Fruit fly (Drosophila melanogaster) whole organism, embryonic: ENCODE data around the gene Noa36.

ENCODE experiments used
- Antp ChIP-seq: fragments of 200-800 bp; sonication (Bioruptor generic); optimal IDR thresholded peaks from 3 replicates; lab custom pipeline; 2016; ENCODE audit warnings: missing biosample characterization, missing genetic modification characterization
- Bteb2 ChIP-seq: fragments of 200-800 bp; sonication (Bioruptor generic); optimal IDR thresholded peaks from 2 replicates; lab custom pipeline; 2016; ENCODE audit warnings: missing biosample characterization, missing genetic modification characterization
- CG10209 ChIP-seq: fragments of 200-800 bp; sonication (Bioruptor generic); optimal IDR thresholded peaks from 3 replicates; lab custom pipeline; 2017; ENCODE audit warnings: missing biosample characterization, mild to moderate bottlenecking, missing genetic modification characterization, missing genetic modification reagents
- CG10274 ChIP-seq: fragments of 200-800 bp; sonication (Bioruptor generic); optimal IDR thresholded peaks from 3 replicates; lab custom pipeline; 2017; ENCODE audit warnings: missing biosample characterization, mild to moderate bottlenecking, missing genetic modification characterization
- CG10979 ChIP-seq: fragments of 200-800 bp; sonication (Bioruptor generic); optimal IDR thresholded peaks from 2 replicates; lab custom pipeline; 2018; ENCODE audit warnings: missing biosample characterization, mild to moderate bottlenecking, missing genetic modification characterization, moderate library complexity
- CG11398 ChIP-seq: fragments of 200-800 bp; sonication (Bioruptor generic); optimal IDR thresholded peaks from 2 replicates; lab custom pipeline; 2016; ENCODE audit warnings: missing biosample characterization, missing genetic modification characterization
- CG12659 ChIP-seq: fragments of 200-800 bp; sonication (Bioruptor generic); optimal IDR thresholded peaks from 3 replicates; lab custom pipeline; 2017; ENCODE audit warnings: mild to moderate bottlenecking, missing biosample characterization, missing genetic modification reagents, missing genetic modification characterization
- CG13123 ChIP-seq: fragments of 200-800 bp; sonication (Bioruptor generic); optimal IDR thresholded peaks from 2 replicates; lab custom pipeline; 2016; ENCODE audit warnings: missing biosample characterization, missing genetic modification characterization
- CG13287 ChIP-seq: fragments of 200-800 bp; sonication (Bioruptor generic); IDR thresholded peaks from 2 replicates; pipeline ENCODE4 v1.3.6; 2022; ENCODE audit warnings: missing biosample characterization, missing genetic modification characterization; ENCODE audit not compliant: partially characterized antibody
- CG14667 ChIP-seq: fragments of 200-800 bp; sonication (Bioruptor generic); IDR thresholded peaks from 2 replicates; pipeline ENCODE4 v1.3.6; 2022; ENCODE audit warnings: missing biosample characterization, missing genetic modification characterization
- CG15696 ChIP-seq: fragments of 200-800 bp; sonication (Bioruptor generic); optimal IDR thresholded peaks from 2 replicates; lab custom pipeline; 2019; ENCODE audit warnings: missing biosample characterization, mild to moderate bottlenecking, missing genetic modification characterization, moderate library complexity
- CG16863 ChIP-seq: fragments of 200-800 bp; sonication (Bioruptor generic); optimal IDR thresholded peaks from 3 replicates; lab custom pipeline; 2016; ENCODE audit warnings: missing biosample characterization, missing genetic modification characterization
- CG18262 ChIP-seq: fragments of 200-800 bp; optimal IDR thresholded peaks from 3 replicates; lab custom pipeline; 2019; ENCODE audit warnings: missing biosample characterization, mild to moderate bottlenecking, missing genetic modification characterization, moderate library complexity
- CG2199 ChIP-seq: fragments of 200-800 bp; sonication (Bioruptor generic); IDR thresholded peaks from 3 replicates; pipeline ENCODE4 v1.3.6; 2022; ENCODE audit warnings: missing biosample characterization, missing genetic modification characterization
- CG2202 ChIP-seq: fragments of 200-800 bp; sonication (Bioruptor generic); optimal IDR thresholded peaks from 2 replicates; lab custom pipeline; 2018; ENCODE audit warnings: missing biosample characterization, mild to moderate bottlenecking, missing genetic modification characterization
- CG30020 ChIP-seq: fragments of 200-800 bp; optimal IDR thresholded peaks from 2 replicates; lab custom pipeline; 2019; ENCODE audit warnings: missing biosample characterization, mild to moderate bottlenecking, missing genetic modification characterization, moderate library complexity
- CG3065 ChIP-seq: fragments of 200-800 bp; sonication (Bioruptor generic); optimal IDR thresholded peaks from 2 replicates; lab custom pipeline; 2016; ENCODE audit warnings: missing biosample characterization, missing genetic modification characterization
- CG31441 ChIP-seq: fragments of 200-800 bp; sonication (Bioruptor generic); IDR thresholded peaks from 2 replicates; pipeline ENCODE4 v1.3.6; 2022; ENCODE audit warnings: missing biosample characterization, missing genetic modification characterization
- CG33557 ChIP-seq: fragments of 200-800 bp; sonication (Bioruptor generic); optimal IDR thresholded peaks from 2 replicates; lab custom pipeline; 2019; ENCODE audit warnings: missing biosample characterization, mild to moderate bottlenecking, missing genetic modification characterization, moderate library complexity
- CG3726 ChIP-seq: fragments of 200-800 bp; sonication (Bioruptor generic); IDR thresholded peaks from 3 replicates; pipeline ENCODE4, ENCODE4 v1.3.6; 2022; ENCODE audit warnings: missing biosample characterization, missing genetic modification characterization
- CG42726 ChIP-seq: fragments of 200-800 bp; sonication (Bioruptor generic); IDR thresholded peaks from 2 replicates; pipeline ENCODE4 v1.3.6; 2022; ENCODE audit warnings: missing biosample characterization, missing genetic modification characterization; ENCODE audit not compliant: partially characterized antibody
- CG43689 ChIP-seq: fragments of 200-800 bp; sonication (Bioruptor generic); IDR thresholded peaks from 2 replicates; pipeline ENCODE4 v1.3.6; 2022; ENCODE audit warnings: missing biosample characterization, missing genetic modification characterization
- CG4617 ChIP-seq: fragments of 200-800 bp; sonication (Bioruptor generic); optimal IDR thresholded peaks from 3 replicates; lab custom pipeline; 2016; ENCODE audit warnings: missing biosample characterization, missing genetic modification characterization, borderline replicate concordance
- CG8281 ChIP-seq: fragments of 200-800 bp; sonication (Bioruptor generic); optimal IDR thresholded peaks from 2 replicates; lab custom pipeline; 2018; ENCODE audit warnings: missing biosample characterization, mild to moderate bottlenecking, missing genetic modification characterization, moderate library complexity
- CG8359 ChIP-seq: fragments of 200-800 bp; sonication (Bioruptor generic); optimal IDR thresholded peaks from 2 replicates; lab custom pipeline; 2017; ENCODE audit warnings: missing biosample characterization, mild to moderate bottlenecking, missing genetic modification characterization, borderline replicate concordance
- CG8765 ChIP-seq: fragments of 200-800 bp; sonication (Bioruptor generic); IDR thresholded peaks from 2 replicates; pipeline ENCODE4 v1.3.6; 2022; ENCODE audit warnings: missing biosample characterization, missing genetic modification characterization
- CoRest ChIP-seq: fragments of 200-800 bp; sonication (Bioruptor generic); optimal IDR thresholded peaks from 3 replicates; lab custom pipeline; 2018; ENCODE audit warnings: missing biosample characterization, mild to moderate bottlenecking, missing genetic modification characterization, moderate library complexity
- Fer2 ChIP-seq: fragments of 200-800 bp; sonication (Bioruptor generic); optimal IDR thresholded peaks from 2 replicates; lab custom pipeline; 2018; ENCODE audit warnings: missing biosample characterization, mild to moderate bottlenecking, missing genetic modification characterization, moderate library complexity
- HLH3B ChIP-seq: fragments of 200-800 bp; sonication (Bioruptor generic); IDR thresholded peaks from 2 replicates; pipeline ENCODE4 v1.3.6; 2022; ENCODE audit warnings: missing biosample characterization, missing genetic modification characterization
- Hand ChIP-seq: fragments of 200-800 bp; sonication (Bioruptor generic); optimal IDR thresholded peaks from 2 replicates; lab custom pipeline; 2017; ENCODE audit warnings: mild to moderate bottlenecking, missing biosample characterization, missing genetic modification reagents, missing genetic modification characterization
- Hmx ChIP-seq: fragments of 200-800 bp; sonication (Bioruptor generic); optimal IDR thresholded peaks from 2 replicates; lab custom pipeline; 2016; ENCODE audit warnings: missing biosample characterization, missing genetic modification characterization
- Jarid2 ChIP-seq: fragments of 200-800 bp; sonication (Bioruptor generic); optimal IDR thresholded peaks from 3 replicates; lab custom pipeline; 2017; ENCODE audit warnings: mild to moderate bottlenecking, missing biosample characterization, missing genetic modification reagents, missing genetic modification characterization
- Mad ChIP-seq: fragments of 200-800 bp; sonication (Bioruptor generic); optimal IDR thresholded peaks from 2 replicates; lab custom pipeline; 2016; ENCODE audit warnings: missing biosample characterization, missing genetic modification characterization
- Med ChIP-seq: fragments of 200-800 bp; sonication (Bioruptor generic); peaks from one replicate; lab custom pipeline; 2016; ENCODE audit warnings: missing biosample characterization, missing genetic modification characterization, mild to moderate bottlenecking, inconsistent platforms, moderate library complexity
- NFAT ChIP-seq: fragments of 200-800 bp; sonication (Bioruptor generic); IDR thresholded peaks from 2 replicates; pipeline ENCODE4 v1.3.6; 2022; ENCODE audit warnings: missing biosample characterization, missing genetic modification characterization
- Neu2 ChIP-seq: fragments of 200-800 bp; sonication (Bioruptor generic); optimal IDR thresholded peaks from 3 replicates; lab custom pipeline; 2016; ENCODE audit warnings: missing biosample characterization, missing genetic modification characterization, borderline replicate concordance
- PHDP ChIP-seq: fragments of 200-800 bp; sonication (Bioruptor generic); optimal IDR thresholded peaks from 3 replicates; lab custom pipeline; 2018; ENCODE audit warnings: missing biosample characterization, mild to moderate bottlenecking, missing genetic modification characterization, moderate library complexity
- Six4 ChIP-seq: fragments of 200-800 bp; sonication (Bioruptor generic); optimal IDR thresholded peaks from 2 replicates; lab custom pipeline; 2016; ENCODE audit warnings: missing biosample characterization, missing genetic modification characterization
- Sox102F ChIP-seq: fragments of 200-800 bp; sonication (Bioruptor generic); optimal IDR thresholded peaks from 2 replicates; lab custom pipeline; 2018; ENCODE audit warnings: missing biosample characterization, mild to moderate bottlenecking, missing genetic modification characterization, moderate library complexity
- ab ChIP-seq: fragments of 200-800 bp; sonication (Bioruptor generic); optimal IDR thresholded peaks from 2 replicates; lab custom pipeline; 2016; ENCODE audit warnings: missing biosample characterization, missing genetic modification characterization
- abd-A ChIP-seq: fragments of 200-800 bp; sonication (Bioruptor generic); optimal IDR thresholded peaks from 3 replicates; lab custom pipeline; 2019; ENCODE audit warnings: missing biosample characterization, mild to moderate bottlenecking, missing genetic modification characterization, moderate library complexity
- bigmax ChIP-seq: fragments of 200-800 bp; sonication (Bioruptor generic); optimal IDR thresholded peaks from 2 replicates; lab custom pipeline; 2018; ENCODE audit warnings: missing biosample characterization, mild to moderate bottlenecking, missing genetic modification characterization
- br ChIP-seq: fragments of >200 bp; optimal IDR thresholded peaks from 2 replicates; lab custom pipeline; 2017
- dimm ChIP-seq: fragments of 200-800 bp; sonication (Bioruptor generic); IDR thresholded peaks from 2 replicates; pipeline ENCODE4 v1.3.6; 2022; ENCODE audit warnings: missing biosample characterization, missing genetic modification characterization
- emc ChIP-seq: fragments of 200-800 bp; sonication (Bioruptor generic); optimal IDR thresholded peaks from 2 replicates; lab custom pipeline; 2016; ENCODE audit warnings: missing biosample characterization, missing genetic modification characterization
- hb ChIP-seq: fragments of 200-800 bp; sonication (Bioruptor generic); IDR thresholded peaks from 3 replicates; pipeline ENCODE4 v1.3.6; 2022; ENCODE audit warnings: missing biosample characterization, missing genetic modification characterization; ENCODE audit not compliant: partially characterized antibody
- her ChIP-seq: fragments of 200-800 bp; sonication (Bioruptor generic); optimal IDR thresholded peaks from 2 replicates; lab custom pipeline; 2016; ENCODE audit warnings: missing biosample characterization, missing genetic modification characterization
- jing ChIP-seq: fragments of 200-800 bp; sonication (Bioruptor generic); optimal IDR thresholded peaks from 2 replicates; lab custom pipeline; 2018; ENCODE audit warnings: missing biosample characterization, mild to moderate bottlenecking, missing genetic modification characterization
- lilli ChIP-seq: fragments of 200-800 bp; sonication (Bioruptor generic); optimal IDR thresholded peaks from 3 replicates; lab custom pipeline; 2016; ENCODE audit warnings: missing biosample characterization, missing genetic modification characterization
- lola ChIP-seq, 3 experiments: fragments of >200 bp in 2 of 3; fragments of 200-800 bp in 1 of 3; sonication (Bioruptor generic) in 1 of 3; optimal IDR thresholded peaks; 2 replicates each; lab custom pipeline; 2017 to 2019; ENCODE audit warnings: missing biosample characterization in 3 of 3, missing genetic modification characterization in 3 of 3, mild to moderate bottlenecking in 1 of 3, moderate library complexity in 1 of 3
- otp ChIP-seq: fragments of 200-800 bp; sonication (Bioruptor generic); IDR thresholded peaks from 3 replicates; pipeline ENCODE4, ENCODE4 v1.3.6; 2022; ENCODE audit warnings: missing biosample characterization, missing genetic modification characterization

The Noa36 gene

DNA sequence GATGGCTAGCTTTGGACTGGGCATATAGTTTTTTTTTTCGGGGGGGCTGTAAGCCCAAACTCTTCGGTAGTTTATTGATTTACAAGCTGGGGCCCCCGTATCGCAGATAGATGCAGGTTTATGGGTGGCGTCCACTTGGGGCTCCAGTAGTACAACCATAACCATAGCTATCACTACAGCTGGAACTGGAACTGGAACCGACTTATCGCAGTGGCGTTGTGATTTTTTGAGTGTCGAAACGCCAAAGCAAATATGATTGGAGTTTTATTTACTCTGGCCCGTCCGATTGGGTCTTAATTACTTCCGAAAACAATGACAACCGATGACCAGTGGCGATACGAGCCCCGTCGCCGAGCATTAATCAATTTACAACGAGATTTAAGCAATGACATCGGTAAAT is 8.6 kb downstream of the Noa36 start (continued):
- TF ChIP-seq CG10209 (GFP tag; lab: Kevin White, UChicago) (peak; percentile 30), Med (peak; percentile 76), CG11398 (GFP tag; lab: Kevin White, UChicago) (no peak), Fer2 (no peak), Hand (GFP tag; lab: Kevin White, UChicago) (no peak), Hmx (no peak), jing (GFP tag; lab: Kevin White, UChicago) (no peak), Mad (GFP tag; lab: Kevin White, UChicago) (no peak), CoRest (tag; lab: Kevin White, UChicago) (peak; percentile 40), NFAT (GFP tag; lab: Robert Waterston, UW) (no peak), CG10274 (no peak), CG2199 (peak; percentile 67; the same call in 1 of the 3 replicates), Jarid2 (GFP tag; lab: Kevin White, UChicago) (peak; percentile 22), Antp (no peak), CG8281 (tag; lab: Kevin White, UChicago) (peak; percentile 5), CG13287 (GFP tag; lab: Robert Waterston, UW) (no peak), PHDP (peak; percentile 63), CG42726 (GFP tag; lab: Robert Waterston, UW) (no peak), hb (GFP tag; lab: Robert Waterston, UW) (no peak), CG3726 (GFP tag; lab: Robert Waterston, UW) (no peak), CG16863 (no peak), lilli (GFP tag; lab: Kevin White, UChicago) (no peak), Neu2 (GFP tag; lab: Kevin White, UChicago) (no peak), CG31441 (GFP tag; lab: Robert Waterston, UW) (peak; percentile 42; the same call in 1 of the 2 replicates), CG3065 (GFP tag; lab: Kevin White, UChicago) (no peak), CG10979 (tag; lab: Kevin White, UChicago) (peak; percentile 24), abd-A (tag; lab: Kevin White, UChicago) (no peak), Bteb2 (GFP tag; lab: Kevin White, UChicago) (no peak), ab (GFP tag; lab: Kevin White, UChicago) (no peak), CG12659 (GFP tag; lab: Kevin White, UChicago) (peak; percentile 18), CG4617 (GFP tag; lab: Kevin White, UChicago) (no peak), CG8359 (GFP tag; lab: Kevin White, UChicago) (peak; percentile 42), CG33557 (GFP tag; lab: Kevin White, UChicago) (peak; percentile 59), bigmax (no peak), br (lab: Kevin White, UChicago) (no peak), emc (GFP tag; lab: Kevin White, UChicago) (no peak), Sox102F (peak; percentile 29), CG8765 (GFP tag; lab: Robert Waterston, UW) (no peak), her (GFP tag; lab: Kevin White, UChicago) (no peak), CG30020 (no peak), Six4 (GFP tag; lab: Kevin White, UChicago) (no peak), otp (GFP tag; lab: Robert Waterston, UW) (peak; percentile 79; the same call in 2 of the 3 replicates), HLH3B (GFP tag; lab: Robert Waterston, UW) (peak; percentile 60; the same call in 1 of the 2 replicates), CG14667 (GFP tag; lab: Robert Waterston, UW) (no peak), lola (GFP tag; optimal IDR thresholded peaks at IDR 0.05; lab: Kevin White, UChicago) (peak in 1 of 3 experiments; percentile 29), CG15696 (tag; lab: Kevin White, UChicago) (no peak), dimm (GFP tag; lab: Robert Waterston, UW) (no peak), CG13123 (GFP tag; lab: Kevin White, UChicago) (no peak), CG43689 (peak; percentile 32; the same call in 1 of the 2 replicates), CG2202 (tag; lab: Kevin White, UChicago) (peak; percentile 27), CG18262 (tag; lab: Kevin White, UChicago) (peak; percentile 26)
